Fruit fly (Drosophila melanogaster) whole organism, embryonic: ENCODE data around the gene HP5.
A peak's percentile ranks its signal among the peaks of the same experiment; 100 is the strongest.

ENCODE experiments used
- ATbp ChIP-seq: fragments of 200-800 bp; sonication (Bioruptor generic); optimal IDR thresholded peaks from 2 replicates; lab custom pipeline; 2017; ENCODE audit warnings: missing biosample characterization, mild to moderate bottlenecking, missing genetic modification characterization, missing genetic modification reagents
- CG10147 ChIP-seq: fragments of 200-800 bp; sonication (Bioruptor generic); optimal IDR thresholded peaks from 2 replicates; lab custom pipeline; 2019; ENCODE audit warnings: missing biosample characterization, mild to moderate bottlenecking, missing genetic modification characterization, moderate library complexity
- CG10209 ChIP-seq: fragments of 200-800 bp; sonication (Bioruptor generic); optimal IDR thresholded peaks from 3 replicates; lab custom pipeline; 2017; ENCODE audit warnings: missing biosample characterization, mild to moderate bottlenecking, missing genetic modification characterization, missing genetic modification reagents
- CG1024 ChIP-seq: fragments of 200-800 bp; sonication (Bioruptor generic); IDR thresholded peaks from 2 replicates; pipeline ENCODE4 v1.3.6; 2022; ENCODE audit warnings: missing biosample characterization, missing genetic modification characterization
- CG10543 ChIP-seq: fragments of 200-800 bp; sonication (Bioruptor generic); optimal IDR thresholded peaks from 3 replicates; lab custom pipeline; 2017; ENCODE audit warnings: missing biosample characterization, mild to moderate bottlenecking, missing genetic modification characterization, moderate library complexity
- CG11085 ChIP-seq: fragments of 200-800 bp; sonication (Bioruptor generic); IDR thresholded peaks from 2 replicates; pipeline ENCODE4 v1.3.6; 2022; ENCODE audit warnings: missing biosample characterization, missing genetic modification characterization
- CG11398 ChIP-seq: fragments of 200-800 bp; sonication (Bioruptor generic); optimal IDR thresholded peaks from 2 replicates; lab custom pipeline; 2016; ENCODE audit warnings: missing biosample characterization, missing genetic modification characterization
- CG1602 ChIP-seq: fragments of 200-800 bp; sonication (Bioruptor generic); optimal IDR thresholded peaks from 3 replicates; lab custom pipeline; 2016; ENCODE audit warnings: missing biosample characterization, missing genetic modification characterization
- CG2120 ChIP-seq: fragments of 200-800 bp; sonication (Bioruptor generic); optimal IDR thresholded peaks from 3 replicates; lab custom pipeline; 2016; ENCODE audit warnings: missing biosample characterization, missing genetic modification characterization
- CG32767 ChIP-seq: fragments of 200-800 bp; sonication (Bioruptor generic); IDR thresholded peaks from 2 replicates; pipeline ENCODE4 v1.3.6; 2022; ENCODE audit warnings: missing biosample characterization, missing genetic modification characterization
- CG3995 ChIP-seq: fragments of 200-800 bp; sonication (Bioruptor generic); optimal IDR thresholded peaks from 3 replicates; lab custom pipeline; 2016; ENCODE audit warnings: missing biosample characterization, missing genetic modification characterization
- CG4360 ChIP-seq: fragments of 200-800 bp; sonication (Bioruptor generic); IDR thresholded peaks from 2 replicates; pipeline ENCODE4 v1.3.6; 2022; ENCODE audit warnings: missing biosample characterization, missing genetic modification characterization
- CG4424 ChIP-seq: fragments of 200-800 bp; sonication (Bioruptor generic); optimal IDR thresholded peaks from 3 replicates; lab custom pipeline; 2016; ENCODE audit warnings: missing biosample characterization, missing genetic modification characterization
- CG4854 ChIP-seq: fragments of 200-800 bp; sonication (Bioruptor generic); optimal IDR thresholded peaks from 2 replicates; lab custom pipeline; 2016; ENCODE audit warnings: missing biosample characterization, missing genetic modification characterization, inconsistent platforms
- CG6254 ChIP-seq: fragments of 200-800 bp; sonication (Bioruptor generic); optimal IDR thresholded peaks from 3 replicates; lab custom pipeline; 2017; ENCODE audit warnings: mild to moderate bottlenecking, missing biosample characterization, missing genetic modification reagents, missing genetic modification characterization
- CG6765 ChIP-seq: fragments of 200-800 bp; sonication (Bioruptor generic); optimal IDR thresholded peaks from 3 replicates; lab custom pipeline; 2017; ENCODE audit warnings: missing biosample characterization, mild to moderate bottlenecking, missing genetic modification characterization
- CG7271 ChIP-seq: fragments of 200-800 bp; sonication (Bioruptor generic); optimal IDR thresholded peaks from 2 replicates; lab custom pipeline; 2018; ENCODE audit warnings: missing biosample characterization, mild to moderate bottlenecking, missing genetic modification characterization, moderate library complexity
- CG8388 ChIP-seq: fragments of 200-800 bp; sonication (Bioruptor generic); optimal IDR thresholded peaks from 2 replicates; lab custom pipeline; 2019; ENCODE audit warnings: missing biosample characterization, mild to moderate bottlenecking, missing genetic modification characterization, moderate library complexity
- CG9876 ChIP-seq: fragments of 200-800 bp; sonication (Bioruptor generic); optimal IDR thresholded peaks from 2 replicates; lab custom pipeline; 2016; ENCODE audit warnings: missing biosample characterization, missing genetic modification characterization
- HHEX ChIP-seq: fragments of 200-800 bp; sonication (Bioruptor generic); optimal IDR thresholded peaks from 3 replicates; lab custom pipeline; 2017; ENCODE audit warnings: missing biosample characterization, mild to moderate bottlenecking, missing genetic modification characterization, missing genetic modification reagents
- Ravus ChIP-seq: fragments of 200-800 bp; sonication (Bioruptor generic); IDR thresholded peaks from 2 replicates; pipeline ENCODE4 v1.3.6; 2022; ENCODE audit warnings: missing biosample characterization, missing genetic modification characterization
- abd-A ChIP-seq: fragments of 200-800 bp; sonication (Bioruptor generic); optimal IDR thresholded peaks from 3 replicates; lab custom pipeline; 2019; ENCODE audit warnings: missing biosample characterization, mild to moderate bottlenecking, missing genetic modification characterization, moderate library complexity
- ara ChIP-seq: fragments of 200-800 bp; sonication (Bioruptor generic); IDR thresholded peaks from 2 replicates; pipeline ENCODE4 v1.3.6; 2022; ENCODE audit warnings: missing biosample characterization, missing genetic modification characterization
- bbx ChIP-seq: fragments of 200-800 bp; sonication (Bioruptor generic); IDR thresholded peaks from 2 replicates; pipeline ENCODE4 v1.3.6; 2022; ENCODE audit warnings: missing biosample characterization, missing genetic modification characterization; ENCODE audit not compliant: partially characterized antibody
- da ChIP-seq: fragments of 200-800 bp; sonication (Bioruptor generic); optimal IDR thresholded peaks from 2 replicates; lab custom pipeline; 2016; ENCODE audit warnings: missing biosample characterization, missing genetic modification characterization
- danr ChIP-seq: fragments of 200-800 bp; sonication (Bioruptor generic); IDR thresholded peaks from 2 replicates; pipeline ENCODE4 v1.3.6; 2022; ENCODE audit warnings: missing biosample characterization, missing genetic modification characterization
- dpn ChIP-seq, 2 experiments: fragments of 200-800 bp; sonication (Bioruptor generic); optimal IDR thresholded peaks; 3 replicates each; lab custom pipeline; 2016; ENCODE audit warnings: missing biosample characterization in 2 of 2, missing genetic modification characterization in 2 of 2
- dysf ChIP-seq: fragments of 200-800 bp; sonication (Bioruptor generic); IDR thresholded peaks from 3 replicates; pipeline ENCODE4 v1.3.6; 2022; ENCODE audit warnings: missing biosample characterization, missing genetic modification characterization
- emc ChIP-seq: fragments of 200-800 bp; sonication (Bioruptor generic); optimal IDR thresholded peaks from 2 replicates; lab custom pipeline; 2016; ENCODE audit warnings: missing biosample characterization, missing genetic modification characterization
- ems ChIP-seq: fragments of 200-800 bp; sonication (Bioruptor generic); optimal IDR thresholded peaks from 3 replicates; lab custom pipeline; 2016; ENCODE audit warnings: missing biosample characterization, missing genetic modification characterization
- en ChIP-seq: fragments of 200-800 bp; sonication (Bioruptor generic); optimal IDR thresholded peaks from 2 replicates; lab custom pipeline; 2016; ENCODE audit warnings: missing biosample characterization, missing genetic modification characterization
- ewg ChIP-seq: fragments of 200-800 bp; sonication (Bioruptor generic); optimal IDR thresholded peaks from 3 replicates; lab custom pipeline; 2017; ENCODE audit warnings: mild to moderate bottlenecking, missing biosample characterization, missing genetic modification reagents, missing genetic modification characterization
- fd102C ChIP-seq: fragments of 200-800 bp; sonication (Bioruptor generic); optimal IDR thresholded peaks from 2 replicates; lab custom pipeline; 2018; ENCODE audit warnings: missing biosample characterization, mild to moderate bottlenecking, missing genetic modification characterization, moderate library complexity
- ftz-f1 ChIP-seq: fragments of 200-800 bp; sonication (Bioruptor generic); optimal IDR thresholded peaks from 2 replicates; lab custom pipeline; 2016; ENCODE audit warnings: missing biosample characterization, missing genetic modification characterization
- grn ChIP-seq: fragments of 200-800 bp; sonication (Bioruptor generic); optimal IDR thresholded peaks from 3 replicates; lab custom pipeline; 2017; ENCODE audit warnings: missing biosample characterization, missing genetic modification characterization
- gro ChIP-seq: fragments of 200-800 bp; sonication (Bioruptor generic); optimal IDR thresholded peaks from 2 replicates; lab custom pipeline; 2016; ENCODE audit warnings: missing biosample characterization, missing genetic modification characterization
- gt ChIP-seq: fragments of 200-800 bp; sonication (Bioruptor generic); IDR thresholded peaks from 2 replicates; pipeline ENCODE4 v1.3.6; 2022; ENCODE audit warnings: missing biosample characterization, missing genetic modification characterization
- nerfin-2 ChIP-seq: fragments of 200-800 bp; sonication (Bioruptor generic); IDR thresholded peaks from 2 replicates; pipeline ENCODE4 v1.3.6; 2022; ENCODE audit warnings: missing biosample characterization, missing genetic modification characterization; ENCODE audit not compliant: partially characterized antibody
- nom ChIP-seq: fragments of 200-800 bp; sonication (Bioruptor generic); optimal IDR thresholded peaks from 2 replicates; lab custom pipeline; 2017; ENCODE audit warnings: missing biosample characterization, missing genetic modification characterization, mild to moderate bottlenecking, moderate library complexity, missing genetic modification reagents
- pzg ChIP-seq: fragments of 200-800 bp; sonication (Bioruptor generic); optimal IDR thresholded peaks from 3 replicates; lab custom pipeline; 2018; ENCODE audit warnings: missing biosample characterization, mild to moderate bottlenecking, missing genetic modification characterization, moderate library complexity
- seq ChIP-seq: fragments of 200-800 bp; sonication (Bioruptor generic); IDR thresholded peaks from 2 replicates; pipeline ENCODE4 v1.3.6; 2022; ENCODE audit warnings: missing biosample characterization, missing genetic modification characterization
- slou ChIP-seq: fragments of 200-800 bp; sonication (Bioruptor generic); optimal IDR thresholded peaks from 3 replicates; lab custom pipeline; 2016; ENCODE audit warnings: missing biosample characterization, missing genetic modification characterization
- sna ChIP-seq: fragments of 200-800 bp; sonication (Bioruptor generic); IDR thresholded peaks from 2 replicates; pipeline ENCODE4 v1.3.6; 2022; ENCODE audit warnings: missing biosample characterization, missing genetic modification characterization; ENCODE audit not compliant: partially characterized antibody
- so ChIP-seq: fragments of 200-800 bp; sonication (Bioruptor generic); IDR thresholded peaks from 3 replicates; pipeline ENCODE4 v1.3.6; 2022; ENCODE audit warnings: missing biosample characterization, missing genetic modification characterization
- tap ChIP-seq: fragments of 200-800 bp; optimal IDR thresholded peaks from 3 replicates; lab custom pipeline; 2019; ENCODE audit warnings: missing biosample characterization, mild to moderate bottlenecking, missing genetic modification characterization, moderate library complexity
- tin ChIP-seq: fragments of 200-800 bp; sonication (Bioruptor generic); optimal IDR thresholded peaks from 3 replicates; lab custom pipeline; 2016; ENCODE audit warnings: missing biosample characterization, missing genetic modification characterization
- usp ChIP-seq: fragments of >200 bp; optimal IDR thresholded peaks from 2 replicates; lab custom pipeline; 2017; ENCODE audit warnings: missing biosample characterization, missing genetic modification characterization
- wek ChIP-seq: fragments of 200-800 bp; sonication (Bioruptor generic); optimal IDR thresholded peaks from 3 replicates; lab custom pipeline; 2018; ENCODE audit warnings: missing biosample characterization, mild to moderate bottlenecking, missing genetic modification characterization, moderate library complexity
- z ChIP-seq: fragments of 200-800 bp; sonication (Bioruptor generic); IDR thresholded peaks from 3 replicates; pipeline ENCODE4 v1.3.6; 2022; ENCODE audit warnings: missing biosample characterization, missing genetic modification characterization
- zfh2 ChIP-seq: fragments of 200-800 bp; sonication (Bioruptor generic); optimal IDR thresholded peaks from 2 replicates; lab custom pipeline; 2016; ENCODE audit warnings: missing biosample characterization, missing genetic modification characterization

Gene HP5

DNA sequence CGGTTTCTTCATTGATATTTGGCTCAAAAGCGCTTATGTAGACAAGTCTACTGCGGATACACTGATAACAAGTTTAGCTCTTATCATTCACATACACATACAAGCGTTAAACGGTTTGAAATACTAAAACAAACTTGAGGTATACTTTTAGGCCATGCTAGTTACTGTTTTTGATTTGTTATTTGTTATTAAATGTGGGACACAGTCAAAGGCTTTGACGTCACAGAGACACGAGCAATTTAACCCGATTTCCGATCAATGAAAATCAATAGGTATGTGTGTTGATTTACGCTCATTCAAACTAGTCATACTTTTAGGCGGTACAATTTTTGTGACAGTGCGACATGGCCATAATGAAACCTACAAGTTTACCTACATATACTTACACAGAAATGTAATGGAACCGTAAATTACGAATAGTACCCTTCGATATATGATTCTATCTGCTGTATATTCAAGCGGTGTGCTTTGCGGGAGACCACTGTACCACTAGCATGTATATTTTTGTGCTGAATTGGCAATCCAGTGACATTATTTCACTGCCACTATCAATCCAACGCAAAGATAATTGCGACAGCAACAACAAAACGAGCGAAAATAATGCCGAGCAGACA lies 7.7 kb upstream of the HP5 start (continued):
- TF ChIP-seq wek (no peak), CG3995 (GFP tag; lab: Kevin White, UChicago) (peak; percentile 89), pzg (GFP tag; lab: Kevin White, UChicago) (peak; percentile 22), en (peak; percentile 25), ewg (GFP tag; lab: Kevin White, UChicago) (peak; percentile 19), gro (GFP tag; lab: Kevin White, UChicago) (peak; percentile 92), CG11398 (GFP tag; lab: Kevin White, UChicago) (peak; percentile 44), CG9876 (GFP tag; lab: Kevin White, UChicago) (peak; percentile 65), CG10543 (GFP tag; lab: Kevin White, UChicago) (peak; percentile 68), dpn (GFP tag; optimal IDR thresholded peaks at IDR 0.05; lab: Kevin White, UChicago) (peak; percentile 76 to 77), ara (peak; percentile 6; the same call in 1 of the 2 replicates), CG6254 (GFP tag; lab: Kevin White, UChicago) (no peak), gt (GFP tag; lab: Robert Waterston, UW) (no peak), bbx (GFP tag; lab: Robert Waterston, UW) (no peak), tin (GFP tag; lab: Kevin White, UChicago) (peak; percentile 65), nom (no peak), seq (GFP tag; lab: Robert Waterston, UW) (peak; percentile 66), CG4854 (peak; percentile 54), abd-A (tag; lab: Kevin White, UChicago) (peak; percentile 45), ems (GFP tag; lab: Kevin White, UChicago) (peak; percentile 57), CG10147 (GFP tag; lab: Kevin White, UChicago) (peak; percentile 69), Ravus (GFP tag; lab: Robert Waterston, UW) (peak; percentile 34; the same call in 1 of the 2 replicates), zfh2 (peak; percentile 92), CG1024 (0 out of 2 replicates have a peak, but pooled peaks have one; percentile 40), HHEX (GFP tag; lab: Kevin White, UChicago) (peak; percentile 78), nerfin-2 (GFP tag; lab: Robert Waterston, UW) (no peak), CG6765 (GFP tag; lab: Kevin White, UChicago) (peak; percentile 39), CG1602 (GFP tag; lab: Kevin White, UChicago) (peak; percentile 31), danr (peak; percentile 51), z (GFP tag; lab: Robert Waterston, UW) (no peak; the same call in 2 of the 3 replicates), emc (GFP tag; lab: Kevin White, UChicago) (peak; percentile 81), tap (tag; lab: Kevin White, UChicago) (peak; percentile 55), sna (GFP tag; lab: Robert Waterston, UW) (no peak), slou (GFP tag; lab: Kevin White, UChicago) (peak; percentile 53), usp (GFP tag; lab: Kevin White, UChicago) (no peak), CG10209 (peak; percentile 78), ATbp (peak; percentile 30), dysf (GFP tag; lab: Robert Waterston, UW) (peak; percentile 88), CG11085 (peak; percentile 86), CG7271 (tag; lab: Kevin White, UChicago) (no peak), fd102C (no peak), CG4424 (GFP tag; lab: Kevin White, UChicago) (peak; percentile 59), da (GFP tag; lab: Kevin White, UChicago) (peak; percentile 14), CG32767 (GFP tag; lab: Robert Waterston, UW) (0 out of 2 replicates have a peak, but pooled peaks have one; percentile 32), CG4360 (GFP tag; lab: Robert Waterston, UW) (peak; percentile 50; the same call in 1 of the 2 replicates), ftz-f1 (peak; percentile 48), grn (GFP tag; lab: Kevin White, UChicago) (peak; percentile 38), CG8388 (GFP tag; lab: Kevin White, UChicago) (no peak), so (GFP tag; lab: Robert Waterston, UW) (0 out of 3 replicates have a peak, but pooled peaks have one; percentile 49), CG2120 (GFP tag; lab: Kevin White, UChicago) (peak; percentile 97)
